Worm (Caenorhabditis elegans) whole organism, L2 larva: Measurements from ENCODE around the gene F40G12.6.

Source experiments
- R02D3.7 ChIP-seq: fragments of 150-350 bp; optimal IDR thresholded peaks from 2 replicates; lab custom pipeline; 2014; ENCODE audit warnings: missing biosample characterization, missing genetic modification characterization
- Y55F3AM.14 ChIP-seq: fragments of 200-800 bp; sonication (Bioruptor generic); optimal IDR thresholded peaks from 2 replicates; lab custom pipeline; 2018; ENCODE audit warnings: mild to moderate bottlenecking, missing genetic modification characterization, missing compliant biosample characterization
- alr-1 ChIP-seq: fragments of 150-350 bp; optimal IDR thresholded peaks from 2 replicates; lab custom pipeline; 2014; ENCODE audit warnings: missing biosample characterization, missing genetic modification characterization
- blmp-1 ChIP-seq: sonication (generic microtip); optimal IDR thresholded peaks from 2 replicates; lab custom pipeline; 2017; ENCODE audit warnings: missing genetic modification characterization, mild to moderate bottlenecking, missing compliant biosample characterization, antibody characterized with exemption, moderate library complexity; ENCODE audit not compliant: insufficient read depth
- dmd-4 ChIP-seq: sonication (generic microtip); optimal IDR thresholded peaks from 2 replicates; lab custom pipeline; 2017; ENCODE audit warnings: missing biosample characterization, missing genetic modification characterization
- elt-1 ChIP-seq: fragments of 150-350 bp; optimal IDR thresholded peaks from 2 replicates; lab custom pipeline; 2014; ENCODE audit warnings: missing biosample characterization, missing genetic modification characterization
- elt-3 ChIP-seq: sonication (generic microtip); optimal IDR thresholded peaks from 2 replicates; lab custom pipeline; 2017; ENCODE audit warnings: missing biosample characterization, missing genetic modification characterization
- gmeb-1 ChIP-seq: fragments of 150-350 bp; optimal IDR thresholded peaks from 2 replicates; lab custom pipeline; 2014; ENCODE audit warnings: missing biosample characterization, missing genetic modification characterization
- lin-11 ChIP-seq: fragments of 150-350 bp; sonication (generic microtip); optimal IDR thresholded peaks from 2 replicates; lab custom pipeline; 2014; ENCODE audit warnings: missing biosample characterization, missing genetic modification characterization, inconsistent platforms, mixed read lengths
- lin-13 ChIP-seq: fragments of 150-350 bp; optimal IDR thresholded peaks from 2 replicates; lab custom pipeline; 2014; ENCODE audit warnings: missing biosample characterization, missing genetic modification reagents, missing genetic modification characterization
- lin-39 ChIP-seq: fragments of 150-350 bp; optimal IDR thresholded peaks from 2 replicates; lab custom pipeline; 2014; ENCODE audit warnings: missing biosample characterization, missing genetic modification reagents, missing genetic modification characterization
- lsy-2 ChIP-seq, 2 experiments: fragments of 150-350 bp in 1 of 2; sonication (generic microtip) in 1 of 2; optimal IDR thresholded peaks; 2 replicates each; lab custom pipeline; 2014 to 2017; ENCODE audit warnings: missing biosample characterization in 2 of 2, missing genetic modification characterization in 2 of 2
- mab-5 ChIP-seq: fragments of 150-350 bp; optimal IDR thresholded peaks from 2 replicates; lab custom pipeline; 2014; ENCODE audit warnings: missing biosample characterization, missing genetic modification characterization
- mbf-1 ChIP-seq: sonication (generic microtip); optimal IDR thresholded peaks from 2 replicates; lab custom pipeline; 2017; ENCODE audit warnings: missing biosample characterization, missing genetic modification characterization
- mdl-1 ChIP-seq, 2 experiments: fragments of 150-350 bp in 1 of 2; sonication (generic microtip) in 1 of 2; optimal IDR thresholded peaks; 2 replicates each; lab custom pipeline; 2017; ENCODE audit warnings: missing biosample characterization in 2 of 2, missing genetic modification characterization in 2 of 2
- nhr-10 ChIP-seq: sonication (generic microtip); optimal IDR thresholded peaks from 2 replicates; lab custom pipeline; 2017; ENCODE audit warnings: missing biosample characterization, missing genetic modification characterization
- nhr-11 ChIP-seq: fragments of 150-350 bp; optimal IDR thresholded peaks from 2 replicates; lab custom pipeline; 2014; ENCODE audit warnings: missing biosample characterization, missing genetic modification characterization
- nhr-129 ChIP-seq: fragments of 150-350 bp; optimal IDR thresholded peaks from 2 replicates; lab custom pipeline; 2014; ENCODE audit warnings: missing biosample characterization, missing genetic modification characterization
- nhr-21 ChIP-seq: fragments of 150-350 bp; optimal IDR thresholded peaks from 2 replicates; lab custom pipeline; 2014; ENCODE audit warnings: missing biosample characterization, missing genetic modification characterization
- nhr-23 ChIP-seq: fragments of 150-350 bp; optimal IDR thresholded peaks from 2 replicates; lab custom pipeline; 2014; ENCODE audit warnings: missing biosample characterization, missing genetic modification reagents, missing genetic modification characterization
- nhr-237 ChIP-seq: fragments of 150-350 bp; optimal IDR thresholded peaks from 2 replicates; lab custom pipeline; 2014; ENCODE audit warnings: missing biosample characterization, missing genetic modification characterization
- nhr-25 ChIP-seq: fragments of 150-350 bp; sonication (generic microtip); optimal IDR thresholded peaks from 3 replicates; lab custom pipeline; 2014; ENCODE audit warnings: missing biosample characterization, missing genetic modification characterization
- nhr-6 ChIP-seq: fragments of 150-350 bp; optimal IDR thresholded peaks from 2 replicates; lab custom pipeline; 2014; ENCODE audit warnings: missing biosample characterization, missing genetic modification characterization
- peb-1 ChIP-seq: fragments of 150-350 bp; optimal IDR thresholded peaks from 2 replicates; lab custom pipeline; 2014; ENCODE audit warnings: missing biosample characterization, missing genetic modification characterization
- sem-4 ChIP-seq: fragments of 150-350 bp; optimal IDR thresholded peaks from 2 replicates; lab custom pipeline; 2014; ENCODE audit warnings: missing biosample characterization, missing genetic modification reagents, missing genetic modification characterization
- skn-1 ChIP-seq: sonication (generic microtip); optimal IDR thresholded peaks from 2 replicates; lab custom pipeline; 2017; ENCODE audit warnings: missing biosample characterization, missing genetic modification characterization
- sma-3 ChIP-seq: sonication (generic microtip); optimal IDR thresholded peaks from 2 replicates; lab custom pipeline; 2016; ENCODE audit warnings: missing genetic modification reagents, missing genetic modification characterization, missing compliant biosample characterization
- sma-9 ChIP-seq, 2 experiments: fragments of 150-350 bp in 1 of 2; sonication (generic microtip) in 1 of 2; optimal IDR thresholded peaks; 2 replicates each; lab custom pipeline; 2014 to 2016; ENCODE audit warnings: missing genetic modification characterization in 2 of 2, mild to moderate bottlenecking in 1 of 2, missing biosample characterization in 1 of 2, missing compliant biosample characterization in 1 of 2, missing genetic modification reagents in 1 of 2, moderate library complexity in 1 of 2
- snpc-4 ChIP-seq: fragments of 150-350 bp; optimal IDR thresholded peaks from 2 replicates; lab custom pipeline; 2014; ENCODE audit warnings: missing biosample characterization, missing genetic modification characterization
- unc-39 ChIP-seq: fragments of 150-350 bp; optimal IDR thresholded peaks from 2 replicates; lab custom pipeline; 2014; ENCODE audit warnings: missing biosample characterization, missing genetic modification characterization
- unc-55 ChIP-seq: fragments of 150-350 bp; sonication (generic microtip); optimal IDR thresholded peaks from 3 replicates; lab custom pipeline; 2014; ENCODE audit warnings: missing biosample characterization, missing genetic modification reagents, missing genetic modification characterization
- unc-62 ChIP-seq: fragments of 150-350 bp; optimal IDR thresholded peaks from 2 replicates; lab custom pipeline; 2014; ENCODE audit warnings: missing biosample characterization, missing genetic modification reagents, missing genetic modification characterization
- zag-1 ChIP-seq: fragments of 150-350 bp; optimal IDR thresholded peaks from 2 replicates; lab custom pipeline; 2014; ENCODE audit warnings: missing biosample characterization, missing genetic modification characterization
- ztf-1 ChIP-seq: fragments of 200-800 bp; sonication (Bioruptor generic); conservative IDR thresholded peaks from 2 replicates; pipeline ENCODE4 v1.3.6; 2022; ENCODE audit warnings: missing genetic modification characterization, missing compliant biosample characterization
- ztf-11 ChIP-seq: sonication (generic microtip); optimal IDR thresholded peaks from 2 replicates; lab custom pipeline; 2017; ENCODE audit warnings: missing biosample characterization, missing genetic modification characterization
- ztf-4 ChIP-seq: fragments of 150-350 bp; optimal IDR thresholded peaks from 2 replicates; lab custom pipeline; 2014; ENCODE audit warnings: missing biosample characterization, missing genetic modification characterization

The F40G12.6 gene

DNA sequence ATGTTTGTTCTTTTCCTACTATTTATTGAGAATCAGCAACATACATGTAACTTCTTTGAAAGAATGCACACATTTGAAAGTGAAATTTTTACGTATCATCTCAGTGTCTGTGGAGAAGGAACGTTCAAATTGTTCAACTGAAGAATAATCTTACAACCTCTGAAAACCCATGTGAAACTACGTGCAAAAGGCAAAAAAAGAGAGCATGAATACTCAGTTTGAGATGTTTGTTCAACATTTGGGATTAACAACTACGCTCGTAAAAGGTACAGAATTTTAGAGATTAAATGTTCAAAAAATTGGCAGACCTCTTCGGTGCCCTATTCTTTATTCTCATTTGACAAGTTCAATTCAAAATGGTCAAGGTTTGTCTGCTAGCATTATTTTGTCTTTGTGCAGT is 20.9 kb downstream of the F40G12.6 start, which contains the start of gene K02E11.5:
K02E11.5 (plus strand) TSS at position 301 of the 400 bp plus-strand sequence.
- no peak for TF ChIP-seq unc-55 (GFP tag; lab: Kevin White, UChicago)
- TF ChIP-seq snpc-4 = no peak
- no peak for TF ChIP-seq nhr-237 (tag; lab: Kevin White, UChicago)
- no peak for TF ChIP-seq lin-11 (tag; lab: Kevin White, UChicago)

DNA sequence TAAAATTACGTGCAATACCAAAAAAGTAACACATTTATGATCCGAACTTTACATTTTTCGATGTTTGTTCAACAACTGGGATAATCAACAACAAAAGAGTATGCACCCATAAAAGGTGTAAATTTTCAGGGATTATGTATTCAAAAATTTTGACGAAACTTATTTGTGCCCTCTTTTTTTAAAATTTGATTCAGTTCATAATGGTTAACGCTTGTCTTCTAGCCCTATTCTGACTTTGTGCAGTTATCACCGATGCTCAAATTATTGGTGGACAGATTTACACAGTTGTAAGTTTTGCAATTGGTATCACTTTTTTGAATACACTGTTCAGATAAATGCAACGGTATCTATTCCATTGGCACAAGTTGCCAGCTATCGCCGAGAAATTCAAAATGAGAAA is 24.3 kb downstream of the F40G12.6 start, which contains the start of gene K02E11.6:
K02E11.6 (plus strand) TSS at position 149 of the 400 bp plus-strand sequence.
- no peak for TF ChIP-seq blmp-1 (tag; lab: Kevin White, UChicago)
- TF ChIP-seq unc-55 (GFP tag; lab: Kevin White, UChicago) = no peak
- no peak for TF ChIP-seq R02D3.7 (tag; lab: Kevin White, UChicago)
- TF ChIP-seq sem-4 (tag; lab: Kevin White, UChicago) = no peak

DNA sequence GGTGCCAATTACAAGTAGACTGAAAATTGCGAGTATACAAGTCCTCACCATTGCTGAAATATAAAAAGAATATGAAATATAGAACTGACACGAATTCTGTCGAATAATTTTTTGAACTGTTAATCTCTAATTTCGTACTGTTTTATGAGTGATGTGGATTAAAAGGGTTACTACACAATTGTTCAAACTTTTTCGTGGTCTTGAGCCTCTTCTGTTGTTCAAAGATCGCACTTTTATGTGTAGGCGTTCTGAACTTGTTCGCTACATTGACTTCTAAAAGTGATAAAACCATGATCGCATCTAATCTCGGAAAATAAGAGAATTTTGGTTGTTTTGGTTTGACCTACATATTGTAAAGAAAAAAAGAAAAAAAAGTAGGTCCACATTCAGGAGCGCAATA is 24.9 kb downstream of the F40G12.6 start, which contains the start of gene K02E11.4:
K02E11.4 (minus strand) TSS at position 101 of the 400 bp plus-strand sequence.
- TF ChIP-seq peb-1 (tag; lab: Kevin White, UChicago) = no peak
- TF ChIP-seq gmeb-1 (tag; lab: Kevin White, UChicago) = no peak
- no peak for TF ChIP-seq skn-1 (tag; lab: Kevin White, UChicago)
- TF ChIP-seq Y55F3AM.14 = no peak
- no peak for TF ChIP-seq sma-3

DNA sequence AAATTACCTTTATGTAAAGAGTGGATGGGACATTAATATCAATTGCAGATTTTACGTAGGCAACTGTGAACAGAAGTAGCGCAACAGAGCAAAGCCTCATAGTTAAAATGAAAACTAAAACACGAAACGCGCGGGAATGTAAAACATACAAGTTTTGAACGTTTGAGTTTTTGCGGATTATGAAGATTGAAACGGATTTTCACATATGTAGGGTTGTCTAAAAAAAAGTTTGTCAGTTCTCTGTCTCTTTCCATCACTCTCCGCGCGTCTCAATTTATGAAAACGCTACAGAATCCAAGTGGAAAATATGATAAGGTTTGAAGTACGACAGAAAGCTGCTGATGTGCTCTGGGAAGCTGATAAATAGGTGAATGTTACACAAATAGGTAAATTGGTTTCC is 26.2 kb downstream of the F40G12.6 start, which contains the start of gene K02E11.3:
K02E11.3 (minus strand) TSS at position 101 of the 400 bp plus-strand sequence.
- TF ChIP-seq skn-1 (tag; lab: Kevin White, UChicago) = no peak
- no peak for TF ChIP-seq elt-3 (tag; lab: Kevin White, UChicago)
- TF ChIP-seq lin-13 (GFP tag; lab: Kevin White, UChicago) = no peak
- TF ChIP-seq mbf-1 (tag; lab: Kevin White, UChicago) = no peak
- no peak for TF ChIP-seq dmd-4 (tag; lab: Kevin White, UChicago)
- no peak for TF ChIP-seq sma-9 (GFP tag; optimal IDR thresholded peaks at IDR 0.05; lab: Kevin White, UChicago)
- no peak for TF ChIP-seq sma-9 (tag; optimal IDR thresholded peaks at IDR 0.05; lab: Kevin White, UChicago)
- TF ChIP-seq ztf-1 = no peak
- TF ChIP-seq snpc-4 = no peak
- TF ChIP-seq mab-5 = no peak
- no peak for TF ChIP-seq ztf-4

DNA sequence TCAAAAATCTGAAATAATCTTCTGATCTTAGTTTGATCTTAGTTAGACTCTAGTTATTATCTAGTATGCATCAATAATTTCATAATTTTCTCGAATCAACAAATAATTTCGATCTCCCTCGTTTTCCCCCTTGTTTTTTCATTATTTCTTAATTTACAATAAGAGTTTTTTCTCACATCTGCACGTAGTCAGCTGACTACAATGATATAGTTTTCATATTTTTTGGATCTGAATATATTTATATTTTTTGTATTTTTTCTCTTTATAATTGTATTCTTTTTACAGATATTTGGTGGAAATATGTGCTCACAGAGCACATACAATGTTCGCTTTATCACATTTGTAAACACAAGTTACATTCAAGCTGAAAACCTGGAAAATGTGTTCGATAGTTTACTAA is 29.0 kb downstream of the F40G12.6 start, which contains the start of gene sre-7:
sre-7 (plus strand) TSS at position 301 of the 400 bp plus-strand sequence.
- TF ChIP-seq lin-39 (tag; lab: Kevin White, UChicago) (no peak), mdl-1 (tag; optimal IDR thresholded peaks at IDR 0.05; lab: Kevin White, UChicago) (no peak), mbf-1 (tag; lab: Kevin White, UChicago) (no peak), zag-1 (tag; lab: Kevin White, UChicago) (no peak), nhr-25 (tag; lab: Kevin White, UChicago) (no peak), nhr-129 (tag; lab: Kevin White, UChicago) (no peak), unc-62 (GFP tag; lab: Kevin White, UChicago) (no peak)

DNA sequence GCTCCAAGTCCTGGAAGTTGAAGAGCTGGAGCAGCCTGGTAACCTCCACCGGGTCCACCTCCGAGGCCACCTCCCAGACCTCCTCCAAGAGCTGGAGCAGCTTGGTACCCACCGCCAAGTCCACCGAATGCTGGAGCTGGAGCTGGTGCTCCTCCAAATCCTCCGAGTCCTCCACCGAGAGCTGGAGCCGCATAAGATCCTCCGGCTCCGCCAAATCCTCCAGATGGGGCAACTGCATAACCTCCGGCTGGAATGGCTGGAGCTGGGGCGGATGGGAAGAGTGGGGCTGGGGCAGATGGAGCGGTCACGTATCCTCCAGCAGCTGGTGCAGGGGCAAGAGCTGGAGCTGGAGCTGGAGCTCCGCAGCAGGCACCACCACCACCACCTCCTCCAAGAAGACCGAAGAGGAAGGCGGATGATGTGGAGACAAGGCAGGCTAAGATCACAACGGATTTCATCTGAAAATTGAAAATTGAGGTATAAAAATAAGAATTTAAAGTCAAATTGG is 32.2 kb downstream of the F40G12.6 start, which contains the start of gene K02E11.10:
K02E11.10 (minus strand) TSS at position 458 of the 508 bp plus-strand sequence.
- TF ChIP-seq snpc-4 (no peak), Y55F3AM.14 (peak; percentile 2)

DNA sequence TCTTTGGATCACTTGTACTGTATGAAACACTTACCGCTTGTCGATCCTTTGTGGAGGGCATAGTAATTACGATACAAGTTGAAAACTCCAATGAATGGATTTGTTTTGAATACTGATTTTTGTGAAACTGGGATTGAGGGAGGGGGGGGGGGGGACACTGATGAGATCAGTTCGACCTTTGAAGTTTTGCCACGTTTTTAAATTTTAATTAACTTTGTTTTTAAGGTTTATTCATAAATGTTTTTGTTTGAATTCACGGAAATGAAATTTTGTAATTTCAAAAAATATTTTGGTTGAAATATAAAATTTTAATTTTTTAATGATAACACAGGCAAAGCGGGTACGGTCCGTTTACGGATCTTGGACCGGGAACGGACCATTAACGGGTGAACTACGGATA is 37.0 kb downstream of the F40G12.6 start, which contains the start of gene ent-3:
ent-3 (minus strand) TSS at position 101 of the 400 bp plus-strand sequence.
- TF ChIP-seq R02D3.7 (tag; lab: Kevin White, UChicago) (no peak), blmp-1 (tag; lab: Kevin White, UChicago) (no peak), nhr-21 (tag; lab: Kevin White, UChicago) (no peak), nhr-10 (tag; lab: Kevin White, UChicago) (no peak), skn-1 (tag; lab: Kevin White, UChicago) (no peak), elt-1 (tag; lab: Kevin White, UChicago) (no peak), zag-1 (tag; lab: Kevin White, UChicago) (no peak), nhr-6 (tag; lab: Kevin White, UChicago) (no peak), ztf-11 (tag; lab: Kevin White, UChicago) (no peak), Y55F3AM.14 (no peak), unc-39 (tag; lab: Kevin White, UChicago) (no peak), dmd-4 (tag; lab: Kevin White, UChicago) (no peak), alr-1 (tag; lab: Kevin White, UChicago) (no peak), sma-3 (no peak), mab-5 (no peak), nhr-11 (tag; lab: Kevin White, UChicago) (no peak), sem-4 (tag; lab: Kevin White, UChicago) (no peak), nhr-23 (no peak), lsy-2 (tag; optimal IDR thresholded peaks at IDR 0.05; lab: Kevin White, UChicago) (no peak)
- TF ChIP-seq, all 48 proteins: peak for 0
